Fruit fly (Drosophila melanogaster): Measurements from ENCODE around the gene CG14411.

The CG14411 gene

DNA sequence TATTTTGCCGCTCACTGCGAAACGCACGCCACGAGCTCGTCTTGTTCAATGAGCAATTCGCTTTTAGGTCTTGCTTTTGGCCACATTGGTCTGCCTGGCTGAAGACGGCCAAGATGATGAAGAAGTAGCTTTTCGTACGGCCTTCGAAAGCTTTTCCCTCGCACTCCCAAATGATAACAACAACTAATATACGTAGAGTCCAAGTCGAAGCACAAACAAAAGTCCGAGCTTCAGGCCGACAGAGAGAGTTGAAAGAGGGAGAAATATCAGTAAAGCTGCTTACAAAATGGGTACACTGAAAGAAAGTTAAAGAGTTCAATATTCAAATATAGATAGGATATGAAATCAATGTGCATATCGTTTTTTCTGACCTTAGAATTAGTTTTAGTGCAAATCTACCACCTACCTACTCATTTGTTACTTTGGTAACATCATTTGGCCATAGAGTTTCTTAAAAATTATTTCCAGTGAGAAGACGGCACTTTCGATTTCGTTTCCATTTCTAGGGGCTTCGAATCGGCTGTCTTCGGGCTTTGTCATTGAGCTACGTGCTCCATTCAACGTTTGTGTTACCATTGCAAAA is 50.2 kb downstream of the CG14411 start, which contains the start of the genes CG45064 and CG45065 (continued):
- TF ChIP-seq az2 (GFP tag; optimal IDR thresholded peaks at IDR 0.05) (peak; percentile 81), CG6175 (GFP tag; IDR thresholded peaks at IDR 0.05) (no peak), seq (GFP tag; IDR thresholded peaks at IDR 0.05) (peak; percentile 80), CG6689 (GFP tag; IDR thresholded peaks at IDR 0.05) (peak; percentile 79), gfzf (GFP tag; optimal IDR thresholded peaks at IDR 0.05) (no peak), abd-A (tag; optimal IDR thresholded peaks at IDR 0.05) (peak; percentile 10), fd3F (GFP tag; optimal IDR thresholded peaks at IDR 0.05) (peak; percentile 24), gsb (GFP tag; IDR thresholded peaks at IDR 0.05) (no peak), CG9797 (GFP tag; optimal IDR thresholded peaks at IDR 0.05) (no peak), CG31224 (GFP tag; IDR thresholded peaks at IDR 0.05) (peak; percentile 37; the same call in 1 of the 2 replicates), hkb (optimal IDR thresholded peaks at IDR 0.05) (no peak), hkb (GFP tag; IDR thresholded peaks at IDR 0.05) (peak; percentile 87), sr (GFP tag; IDR thresholded peaks at IDR 0.05) (peak; percentile 74; the same call in 1 of the 3 replicates), Xbp1 (GFP tag; optimal IDR thresholded peaks at IDR 0.05) (peak; percentile 85), GATAe (GFP tag; conservative IDR thresholded peaks at IDR 0.05) (no peak), hth (optimal IDR thresholded peaks at IDR 0.05) (no peak), CG17568 (GFP tag; optimal IDR thresholded peaks at IDR 0.05) (peak; percentile 64), jigr1 (GFP tag; IDR thresholded peaks at IDR 0.05) (peak; percentile 74; the same call in 2 of the 3 replicates), PHDP (tag; optimal IDR thresholded peaks at IDR 0.05) (peak; percentile 84), gro (GFP tag; optimal IDR thresholded peaks at IDR 0.05) (peak; percentile 35), zfh2 (GFP tag; optimal IDR thresholded peaks at IDR 0.05) (peak; percentile 76), CG2120 (GFP tag; optimal IDR thresholded peaks at IDR 0.05) (peak; percentile 79), cas (GFP tag; IDR thresholded peaks at IDR 0.05) (no peak), Gsc (GFP tag; IDR thresholded peaks at IDR 0.05) (peak; percentile 59; the same call in 1 of the 2 replicates), her (GFP tag; optimal IDR thresholded peaks at IDR 0.05) (peak; percentile 77), amos (GFP tag; IDR thresholded peaks at IDR 0.05; ENCODE audit: partially characterized antibody) (no peak), CG10565 (GFP tag; optimal IDR thresholded peaks at IDR 0.05) (peak; percentile 14), crp (GFP tag; optimal IDR thresholded peaks at IDR 0.05) (peak in 1 of 2 experiments; percentile 31), BtbVII (GFP tag; optimal IDR thresholded peaks at IDR 0.05) (peak; percentile 66), CG1792 (GFP tag; optimal IDR thresholded peaks at IDR 0.05) (peak; percentile 77), MESR4 (GFP tag; optimal IDR thresholded peaks at IDR 0.05) (no peak), gt (GFP tag; IDR thresholded peaks at IDR 0.05) (0 out of 2 replicates have a peak, but pooled peaks have one; percentile 44), CG6791 (GFP tag; IDR thresholded peaks at IDR 0.05; ENCODE audit: partially characterized antibody) (no peak), Trl (optimal IDR thresholded peaks at IDR 0.05) (no peak), Trl (GFP tag; optimal IDR thresholded peaks at IDR 0.05) (peak; percentile 79), YL-1 (GFP tag; optimal IDR thresholded peaks at IDR 0.05) (peak; percentile 9), Nf-YC (tag; optimal IDR thresholded peaks at IDR 0.05) (peak; percentile 45), E2f1 (GFP tag; IDR thresholded peaks at IDR 0.05) (peak; percentile 77), CG7928 (GFP tag; optimal IDR thresholded peaks at IDR 0.05) (peak; percentile 31), CG17359 (tag; optimal IDR thresholded peaks at IDR 0.05) (peak; percentile 94), tna (GFP tag; IDR thresholded peaks at IDR 0.05; ENCODE audit: partially characterized antibody) (no peak), CG2129 (GFP tag; IDR thresholded peaks at IDR 0.05; ENCODE audit: partially characterized antibody) (no peak), z (GFP tag; IDR thresholded peaks at IDR 0.05) (no peak), lmd (GFP tag; IDR thresholded peaks at IDR 0.05) (peak; percentile 81), trem (tag; optimal IDR thresholded peaks at IDR 0.05) (peak; percentile 61), CG4854 (GFP tag; optimal IDR thresholded peaks at IDR 0.05) (peak; percentile 65), NK7.1 (GFP tag; optimal IDR thresholded peaks at IDR 0.05) (peak; percentile 69), CG4360 (GFP tag; IDR thresholded peaks at IDR 0.05) (peak; percentile 48; the same call in 1 of the 2 replicates), CG1832 (GFP tag; optimal IDR thresholded peaks at IDR 0.05) (no peak), Myb (GFP tag; optimal IDR thresholded peaks at IDR 0.05) (peak; percentile 63), ind (GFP tag; optimal IDR thresholded peaks at IDR 0.05) (peak; percentile 81)
